Worm (Caenorhabditis elegans) whole organism, early embryonic: Measurements from ENCODE around the gene D1046.4.
"Not testable (repeated sequence)": the region's sequence is repeated elsewhere in the genome, so short reads cannot be mapped to it uniquely, and the experiment has no call there.

ENCODE experiments used
- F13C5.2 ChIP-seq: sonication (generic microtip); optimal IDR thresholded peaks from 2 replicates; lab custom pipeline; 2017; ENCODE audit warnings: mild to moderate bottlenecking, missing genetic modification characterization, inconsistent platforms, missing compliant biosample characterization
- ama-1 ChIP-seq: fragments of 150-350 bp; optimal IDR thresholded peaks from 2 replicates; lab custom pipeline; 2014
- ceh-13 ChIP-seq: fragments of 200-800 bp; sonication (Bioruptor generic); optimal IDR thresholded peaks from 2 replicates; lab custom pipeline; 2018; ENCODE audit warnings: mild to moderate bottlenecking, missing genetic modification characterization, missing compliant biosample characterization
- ceh-36 ChIP-seq: sonication (generic microtip); optimal IDR thresholded peaks from 2 replicates; lab custom pipeline; 2016; ENCODE audit warnings: missing genetic modification characterization, inconsistent platforms, missing compliant biosample characterization
- flt-1 ChIP-seq: fragments of 200-800 bp; sonication (Bioruptor generic); IDR thresholded peaks from 2 replicates; pipeline ENCODE4 v1.3.6; 2022; ENCODE audit warnings: missing genetic modification characterization, missing compliant biosample characterization
- hmbx-1 ChIP-seq: sonication (generic microtip); optimal IDR thresholded peaks from 2 replicates; lab custom pipeline; 2016; ENCODE audit warnings: mild to moderate bottlenecking, missing genetic modification characterization, missing compliant biosample characterization
- hmg-4 ChIP-seq: fragments of 200-800 bp; sonication (Bioruptor generic); optimal IDR thresholded peaks from 2 replicates; lab custom pipeline; 2018; ENCODE audit warnings: mild to moderate bottlenecking, missing genetic modification characterization, missing compliant biosample characterization
- hnd-1 ChIP-seq: sonication (generic microtip); optimal IDR thresholded peaks from 2 replicates; lab custom pipeline; 2016; ENCODE audit warnings: missing genetic modification characterization, missing compliant biosample characterization
- pes-1 ChIP-seq: fragments of 200-800 bp; sonication (Bioruptor generic); IDR thresholded peaks from 2 replicates; pipeline ENCODE4 v1.3.6; 2022; ENCODE audit warnings: missing genetic modification reagents, missing genetic modification characterization, missing compliant biosample characterization
- scrt-1 ChIP-seq: fragments of 200-800 bp; sonication (Bioruptor generic); IDR thresholded peaks from 2 replicates; pipeline ENCODE4 v1.3.6; 2022; ENCODE audit warnings: missing genetic modification characterization, missing compliant biosample characterization
- sea-1 ChIP-seq: fragments of 200-800 bp; sonication (Bioruptor generic); conservative IDR thresholded peaks from 2 replicates; pipeline ENCODE4 v1.3.6; 2022; ENCODE audit warnings: missing genetic modification characterization, missing compliant biosample characterization
- tbx-11 ChIP-seq: fragments of 200-800 bp; sonication (Bioruptor generic); IDR thresholded peaks from 2 replicates; pipeline ENCODE4 v1.3.6; 2022; ENCODE audit warnings: missing genetic modification characterization, missing compliant biosample characterization
- tra-4 ChIP-seq: sonication (generic microtip); optimal IDR thresholded peaks from 2 replicates; lab custom pipeline; 2017; ENCODE audit warnings: missing genetic modification characterization, missing compliant biosample characterization

ce11 chrIV:8964042-8964441 is 30.4 kb downstream of the D1046.4 start:
- TF ChIP-seq ama-1 (lab: Kevin White, UChicago); tra-4 (tag; lab: Kevin White, UChicago); ceh-13 (GFP tag; lab: Kevin White, UChicago); F13C5.2 (tag; lab: Kevin White, UChicago); hnd-1 (tag; lab: Kevin White, UChicago); hmbx-1 (tag; lab: Kevin White, UChicago); hmg-4 (GFP tag; lab: Kevin White, UChicago); ceh-36: not testable (repeated sequence)
- TF ChIP-seq scrt-1 (GFP tag; lab: Robert Waterston, UW): peak; percentile 86
- peak; percentile 87 for TF ChIP-seq flt-1 (GFP tag; lab: Robert Waterston, UW)
- TF ChIP-seq pes-1 (GFP tag; lab: Robert Waterston, UW): peak; percentile 92
- TF ChIP-seq tbx-11 (GFP tag; lab: Robert Waterston, UW): peak; percentile 82
- peak; percentile 84 for TF ChIP-seq sea-1 (GFP tag; lab: Robert Waterston, UW)
